Worm (Caenorhabditis elegans): ENCODE data around the gene ZK596.2.

Gene ZK596.2

DNA sequence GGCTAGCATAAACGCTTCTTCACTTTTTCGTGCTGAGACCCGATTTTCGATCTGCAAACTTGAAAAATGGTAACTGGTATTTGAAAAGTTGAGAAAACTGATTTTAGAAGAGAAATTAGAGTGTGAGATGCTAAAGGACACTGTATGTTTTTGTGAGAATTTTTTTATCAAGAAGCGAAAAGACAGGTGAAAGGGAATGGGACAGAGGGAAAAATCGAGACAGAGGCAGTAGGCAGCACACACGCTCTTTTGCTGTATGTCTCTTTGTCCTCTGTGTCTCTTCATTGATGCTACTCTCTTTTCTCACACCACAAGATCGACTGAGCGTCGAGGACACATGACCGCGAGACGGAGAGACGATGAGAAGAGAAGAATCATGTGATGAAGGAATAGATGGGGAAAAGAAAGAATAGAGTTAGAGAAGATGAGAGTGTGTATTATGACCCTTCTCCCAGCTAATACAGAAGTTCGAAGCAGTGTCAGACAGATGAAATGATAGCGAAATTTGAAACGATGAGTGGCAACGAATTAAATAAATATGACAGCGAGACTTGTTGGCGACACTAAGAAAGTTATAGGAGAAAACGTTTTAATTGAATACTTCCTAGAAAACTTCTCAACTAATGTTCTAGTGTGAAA lies 26.9 kb upstream of the ZK596.2 start, which contains the start of gene lgg-2:
TSS of gene lgg-2 (minus strand) at position 51 of the 639 bp plus-strand sequence.
- TF ChIP-seq snpc-4 (GFP tag; optimal IDR thresholded peaks at IDR 0.05) (no peak), snpc-4 (tag; optimal IDR thresholded peaks at IDR 0.05) (peak in 3 of 4 experiments; percentile 25 to 71 (median 67)), mel-28 (tag; optimal IDR thresholded peaks at IDR 0.05; ENCODE audit: borderline replicate concordance) (no peak), ztf-18 (tag; optimal IDR thresholded peaks at IDR 0.05) (peak; percentile 81), ceh-91 (GFP tag; IDR thresholded peaks at IDR 0.05) (no peak), dox-1 (GFP tag; IDR thresholded peaks at IDR 0.05) (peak; percentile 76), snpc-1.1 (tag; optimal IDR thresholded peaks at IDR 0.05; ENCODE audit: insufficient read depth) (no peak), rpc-1 (optimal IDR thresholded peaks at IDR 0.05) (peak; percentile 5), rpc-1 (tag; optimal IDR thresholded peaks at IDR 0.05) (no peak), lin-26 (GFP tag; IDR thresholded peaks at IDR 0.05) (peak; percentile 52; the same call in 1 of the 2 replicates), ets-4 (GFP tag; optimal IDR thresholded peaks at IDR 0.05) (peak; percentile 48), lin-35 (GFP tag; optimal IDR thresholded peaks at IDR 0.05) (peak in 2 of 3 experiments; percentile 31 to 92), lag-1 (GFP tag; IDR thresholded peaks at IDR 0.05) (no peak), ama-1 (optimal IDR thresholded peaks at IDR 0.05) (no peak), ama-1 (GFP tag; optimal IDR thresholded peaks at IDR 0.05) (no peak), egrh-3 (GFP tag; IDR thresholded peaks at IDR 0.05) (peak; percentile 11; the same call in 1 of the 2 replicates), B0035.1 (tag; optimal IDR thresholded peaks at IDR 0.05) (peak; percentile 35), ccch-3 (GFP tag; optimal IDR thresholded peaks at IDR 0.05) (no peak), ZK185.1 (tag; optimal IDR thresholded peaks at IDR 0.05; ENCODE audit: poor library complexity, severe bottlenecking) (peak; percentile 69), ceh-40 (GFP tag; IDR thresholded peaks at IDR 0.05) (no peak), cebp-2 (GFP tag; IDR thresholded peaks at IDR 0.05) (no peak), tbp1 (GFP tag; optimal IDR thresholded peaks at IDR 0.05) (peak; percentile 60), B0019.2 (GFP tag; conservative IDR thresholded peaks at IDR 0.05) (no peak), tbx-9 (tag; optimal IDR thresholded peaks at IDR 0.05; ENCODE audit: borderline replicate concordance) (no peak), egl-18 (GFP tag; IDR thresholded peaks at IDR 0.05) (no peak), F57A8.1 (GFP tag; optimal IDR thresholded peaks at IDR 0.05) (no peak), aptf-3 (GFP tag; IDR thresholded peaks at IDR 0.05) (no peak), K12H6.12 (tag; optimal IDR thresholded peaks at IDR 0.05) (peak; percentile 68), pha-4 (tag; optimal IDR thresholded peaks at IDR 0.05) (peak; percentile 67), nfya-1 (tag; optimal IDR thresholded peaks at IDR 0.05; ENCODE audit: borderline replicate concordance, insufficient read depth) (no peak), nhr-80 (tag; optimal IDR thresholded peaks at IDR 0.05) (peak; percentile 92), B0261.1 (tag; optimal IDR thresholded peaks at IDR 0.05) (peak; percentile 9), ztf-22 (GFP tag; optimal IDR thresholded peaks at IDR 0.05) (peak; percentile 87), snpc-1.3 (tag; optimal IDR thresholded peaks at IDR 0.05; ENCODE audit: insufficient read depth) (no peak), Y95B8A.8 (GFP tag; IDR thresholded peaks at IDR 0.05) (peak; percentile 76), atf-7 (tag; optimal IDR thresholded peaks at IDR 0.05) (peak; percentile 87), let-526 (GFP tag; IDR thresholded peaks at IDR 0.05) (peak; percentile 28; the same call in 1 of the 2 replicates), F23B12.7 (tag; optimal IDR thresholded peaks at IDR 0.05; ENCODE audit: insufficient read depth) (no peak), F33H1.4 (GFP tag; IDR thresholded peaks at IDR 0.05) (peak; percentile 32), nfya-2 (GFP tag; IDR thresholded peaks at IDR 0.05) (no peak), F57C9.4 (tag; optimal IDR thresholded peaks at IDR 0.05) (no peak), mes-4 (tag; optimal IDR thresholded peaks at IDR 0.05) (no peak), madf-6 (GFP tag; IDR thresholded peaks at IDR 0.05) (0 out of 2 replicates have a peak, but pooled peaks have one; percentile 9), sea-2 (GFP tag; IDR thresholded peaks at IDR 0.05) (no peak), attf-3 (GFP tag; conservative IDR thresholded peaks at IDR 0.05) (peak; percentile 31; the same call in 1 of the 2 replicates), F10E7.11 (tag; optimal IDR thresholded peaks at IDR 0.05) (no peak), zfh-2 (GFP tag; conservative IDR thresholded peaks at IDR 0.05) (peak; percentile 75), attf-6 (GFP tag; IDR thresholded peaks at IDR 0.05) (no peak)

Data from whole organism, young adult.